Fruit fly (Drosophila melanogaster) whole organism, embryonic: ENCODE data around the gene CG33107.

Experiments used
- C15 ChIP-seq: fragments of 200-800 bp; sonication (Bioruptor generic); IDR thresholded peaks from 3 replicates; pipeline ENCODE4 v1.3.6; 2022; ENCODE audit warnings: missing biosample characterization, missing genetic modification characterization
- CG10654 ChIP-seq: fragments of 200-800 bp; sonication (Bioruptor generic); optimal IDR thresholded peaks from 2 replicates; lab custom pipeline; 2016; ENCODE audit warnings: missing biosample characterization, missing genetic modification characterization
- CG12659 ChIP-seq: fragments of 200-800 bp; sonication (Bioruptor generic); optimal IDR thresholded peaks from 3 replicates; lab custom pipeline; 2017; ENCODE audit warnings: mild to moderate bottlenecking, missing biosample characterization, missing genetic modification reagents, missing genetic modification characterization
- CG12942 ChIP-seq: fragments of 200-800 bp; sonication (Bioruptor generic); optimal IDR thresholded peaks from 3 replicates; lab custom pipeline; 2016; ENCODE audit warnings: missing biosample characterization, missing genetic modification characterization
- CG14441 ChIP-seq: fragments of 200-800 bp; sonication (Bioruptor generic); IDR thresholded peaks from 2 replicates; pipeline ENCODE4 v1.3.6; 2022; ENCODE audit warnings: missing biosample characterization, missing genetic modification characterization
- CG14965 ChIP-seq: fragments of 200-800 bp; sonication (Bioruptor generic); optimal IDR thresholded peaks from 2 replicates; lab custom pipeline; 2016; ENCODE audit warnings: missing biosample characterization, missing genetic modification characterization, borderline replicate concordance
- CG15011 ChIP-seq: fragments of 200-800 bp; sonication (Bioruptor generic); optimal IDR thresholded peaks from 3 replicates; lab custom pipeline; 2018; ENCODE audit warnings: missing biosample characterization, mild to moderate bottlenecking, missing genetic modification characterization
- CG15514 ChIP-seq: fragments of 200-800 bp; sonication (Bioruptor generic); optimal IDR thresholded peaks from 3 replicates; lab custom pipeline; 2017; ENCODE audit warnings: missing biosample characterization, missing genetic modification characterization, mild to moderate bottlenecking, moderate library complexity, missing genetic modification reagents
- CG16779 ChIP-seq: fragments of 200-800 bp; sonication (Bioruptor generic); IDR thresholded peaks from 2 replicates; pipeline ENCODE4 v1.3.6; 2022; ENCODE audit warnings: missing biosample characterization, missing genetic modification characterization
- CG16813 ChIP-seq: fragments of 200-800 bp; sonication (Bioruptor generic); IDR thresholded peaks from 3 replicates; pipeline ENCODE4 v1.3.6; 2022; ENCODE audit warnings: missing biosample characterization, missing genetic modification characterization; ENCODE audit not compliant: partially characterized antibody
- CG17359 ChIP-seq: fragments of 200-800 bp; sonication (Bioruptor generic); optimal IDR thresholded peaks from 3 replicates; lab custom pipeline; 2018; ENCODE audit warnings: missing biosample characterization, mild to moderate bottlenecking, missing genetic modification characterization, moderate library complexity
- CG1792 ChIP-seq: fragments of 200-800 bp; sonication (Bioruptor generic); optimal IDR thresholded peaks from 2 replicates; lab custom pipeline; 2016; ENCODE audit warnings: missing biosample characterization, missing genetic modification characterization
- CG6254 ChIP-seq: fragments of 200-800 bp; sonication (Bioruptor generic); optimal IDR thresholded peaks from 3 replicates; lab custom pipeline; 2017; ENCODE audit warnings: mild to moderate bottlenecking, missing biosample characterization, missing genetic modification reagents, missing genetic modification characterization
- CG6654 ChIP-seq: fragments of 200-800 bp; sonication (Bioruptor generic); optimal IDR thresholded peaks from 2 replicates; lab custom pipeline; 2017; ENCODE audit warnings: missing biosample characterization, mild to moderate bottlenecking, missing genetic modification characterization
- CG6689 ChIP-seq: fragments of 200-800 bp; sonication (Bioruptor generic); IDR thresholded peaks from 2 replicates; pipeline ENCODE4 v1.3.6; 2022; ENCODE audit warnings: missing biosample characterization, missing genetic modification characterization
- CG8924 ChIP-seq: fragments of 200-800 bp; optimal IDR thresholded peaks from 3 replicates; lab custom pipeline; 2019; ENCODE audit warnings: missing biosample characterization, mild to moderate bottlenecking, missing genetic modification characterization, moderate library complexity
- D ChIP-seq, 2 experiments: fragments of 200-800 bp in 1 of 2; fragments of >200 bp in 1 of 2; sonication (Bioruptor generic) in 1 of 2; optimal IDR thresholded peaks; 2 replicates in 1 of 2; 3 replicates in 1 of 2; lab custom pipeline; 2017; ENCODE audit warnings: mild to moderate bottlenecking in 1 of 2, missing biosample characterization in 1 of 2, missing genetic modification characterization in 1 of 2, missing genetic modification reagents in 1 of 2
- Deaf1 ChIP-seq: fragments of 200-800 bp; optimal IDR thresholded peaks from 3 replicates; lab custom pipeline; 2019; ENCODE audit warnings: missing biosample characterization, mild to moderate bottlenecking, missing genetic modification characterization, moderate library complexity
- Doc2 ChIP-seq: fragments of 200-800 bp; sonication (Bioruptor generic); IDR thresholded peaks from 2 replicates; pipeline ENCODE4 v1.3.6; 2022; ENCODE audit warnings: missing biosample characterization, missing genetic modification characterization
- Fer2 ChIP-seq: fragments of 200-800 bp; sonication (Bioruptor generic); optimal IDR thresholded peaks from 2 replicates; lab custom pipeline; 2018; ENCODE audit warnings: missing biosample characterization, mild to moderate bottlenecking, missing genetic modification characterization, moderate library complexity
- Hmr ChIP-seq: fragments of 200-800 bp; sonication (Bioruptor generic); optimal IDR thresholded peaks from 3 replicates; lab custom pipeline; 2017; ENCODE audit warnings: mild to moderate bottlenecking, missing biosample characterization, missing genetic modification reagents, missing genetic modification characterization
- Kr ChIP-seq: fragments of 200-800 bp; sonication (Bioruptor generic); optimal IDR thresholded peaks from 2 replicates; lab custom pipeline; 2017; ENCODE audit warnings: missing biosample characterization, mild to moderate bottlenecking, missing genetic modification characterization
- Lpt ChIP-seq: fragments of >200 bp; optimal IDR thresholded peaks from 2 replicates; lab custom pipeline; 2018; ENCODE audit warnings: missing biosample characterization, missing genetic modification characterization
- MBD-R2 ChIP-seq: fragments of 200-800 bp; sonication (Bioruptor generic); IDR thresholded peaks from 2 replicates; pipeline ENCODE4 v1.3.6; 2022; ENCODE audit warnings: missing biosample characterization, missing genetic modification characterization
- Mes4 ChIP-seq: fragments of 200-800 bp; sonication (Bioruptor generic); optimal IDR thresholded peaks from 2 replicates; lab custom pipeline; 2016; ENCODE audit warnings: missing biosample characterization, missing genetic modification characterization
- PHDP ChIP-seq: fragments of 200-800 bp; sonication (Bioruptor generic); optimal IDR thresholded peaks from 3 replicates; lab custom pipeline; 2018; ENCODE audit warnings: missing biosample characterization, mild to moderate bottlenecking, missing genetic modification characterization, moderate library complexity
- Pdp1 ChIP-seq, 2 experiments: fragments of 200-800 bp; sonication (Bioruptor generic); optimal IDR thresholded peaks; 3 replicates each; lab custom pipeline; 2016; ENCODE audit warnings: missing biosample characterization in 2 of 2, missing genetic modification characterization in 2 of 2, mild to moderate bottlenecking in 1 of 2, moderate library complexity in 1 of 2
- Sin3A ChIP-seq: fragments of >200 bp; optimal IDR thresholded peaks from 2 replicates; lab custom pipeline; 2018
- Spps ChIP-seq: fragments of 200-800 bp; sonication (Bioruptor generic); optimal IDR thresholded peaks from 2 replicates; lab custom pipeline; 2018; ENCODE audit warnings: missing biosample characterization, mild to moderate bottlenecking, missing genetic modification characterization
- TFAM ChIP-seq: fragments of 200-800 bp; sonication (Bioruptor generic); optimal IDR thresholded peaks from 2 replicates; lab custom pipeline; 2017; ENCODE audit warnings: missing biosample characterization, missing genetic modification characterization, inconsistent platforms
- az2 ChIP-seq: fragments of 200-800 bp; sonication (Bioruptor generic); optimal IDR thresholded peaks from 3 replicates; lab custom pipeline; 2016; ENCODE audit warnings: missing biosample characterization, missing genetic modification characterization
- bbx ChIP-seq: fragments of 200-800 bp; sonication (Bioruptor generic); IDR thresholded peaks from 2 replicates; pipeline ENCODE4 v1.3.6; 2022; ENCODE audit warnings: missing biosample characterization, missing genetic modification characterization; ENCODE audit not compliant: partially characterized antibody
- corto ChIP-seq: fragments of 200-800 bp; sonication (Bioruptor generic); optimal IDR thresholded peaks from 2 replicates; lab custom pipeline; 2016; ENCODE audit warnings: missing biosample characterization, mild to moderate bottlenecking, missing genetic modification characterization, moderate library complexity
- danr ChIP-seq: fragments of 200-800 bp; sonication (Bioruptor generic); IDR thresholded peaks from 2 replicates; pipeline ENCODE4 v1.3.6; 2022; ENCODE audit warnings: missing biosample characterization, missing genetic modification characterization
- fru ChIP-seq: fragments of >200 bp; optimal IDR thresholded peaks from 2 replicates; lab custom pipeline; 2017
- gcm ChIP-seq: fragments of 200-800 bp; sonication (Bioruptor generic); optimal IDR thresholded peaks from 2 replicates; lab custom pipeline; 2019; ENCODE audit warnings: missing biosample characterization, mild to moderate bottlenecking, missing genetic modification characterization, moderate library complexity
- hbn ChIP-seq: fragments of 200-800 bp; sonication (Bioruptor generic); IDR thresholded peaks from 2 replicates; pipeline ENCODE4 v1.3.6; 2022; ENCODE audit warnings: missing biosample characterization, missing genetic modification characterization; ENCODE audit not compliant: partially characterized antibody
- jigr1 ChIP-seq: fragments of 200-800 bp; sonication (Bioruptor generic); IDR thresholded peaks from 3 replicates; pipeline ENCODE4 v1.3.6; 2022; ENCODE audit warnings: missing biosample characterization, missing genetic modification characterization
- kay ChIP-seq: fragments of 200-800 bp; sonication (Bioruptor generic); optimal IDR thresholded peaks from 2 replicates; lab custom pipeline; 2016; ENCODE audit warnings: missing biosample characterization, missing genetic modification characterization
- lola ChIP-seq, 3 experiments: fragments of >200 bp in 2 of 3; fragments of 200-800 bp in 1 of 3; sonication (Bioruptor generic) in 1 of 3; optimal IDR thresholded peaks; 2 replicates each; lab custom pipeline; 2017 to 2019; ENCODE audit warnings: missing biosample characterization in 3 of 3, missing genetic modification characterization in 3 of 3, mild to moderate bottlenecking in 1 of 3, moderate library complexity in 1 of 3
- maf-S ChIP-seq: fragments of 200-800 bp; sonication (Bioruptor generic); optimal IDR thresholded peaks from 2 replicates; lab custom pipeline; 2016; ENCODE audit warnings: missing biosample characterization, missing genetic modification characterization
- p53 ChIP-seq: fragments of 200-800 bp; sonication (Bioruptor generic); optimal IDR thresholded peaks from 2 replicates; lab custom pipeline; 2016; ENCODE audit warnings: missing biosample characterization, missing genetic modification characterization
- peb ChIP-seq: fragments of 200-800 bp; sonication (Bioruptor generic); IDR thresholded peaks from 2 replicates; pipeline ENCODE4 v1.3.6; 2022; ENCODE audit warnings: missing biosample characterization, missing genetic modification characterization
- pnt ChIP-seq: fragments of 200-800 bp; sonication (Bioruptor generic); optimal IDR thresholded peaks from 3 replicates; lab custom pipeline; 2016; ENCODE audit warnings: missing biosample characterization, missing genetic modification characterization
- pros ChIP-seq: fragments of 200-800 bp; sonication (Bioruptor generic); optimal IDR thresholded peaks from 3 replicates; lab custom pipeline; 2019; ENCODE audit warnings: missing biosample characterization, mild to moderate bottlenecking, missing genetic modification characterization, moderate library complexity
- row ChIP-seq: fragments of 200-800 bp; sonication (Bioruptor generic); IDR thresholded peaks from 3 replicates; pipeline ENCODE4 v1.3.6; 2022; ENCODE audit warnings: missing biosample characterization, missing genetic modification characterization
- tna ChIP-seq: fragments of 200-800 bp; sonication (Bioruptor generic); IDR thresholded peaks from 2 replicates; pipeline ENCODE4 v1.3.6; 2022; ENCODE audit warnings: missing biosample characterization, missing genetic modification characterization; ENCODE audit not compliant: partially characterized antibody
- trem ChIP-seq: fragments of 200-800 bp; optimal IDR thresholded peaks from 3 replicates; lab custom pipeline; 2019; ENCODE audit warnings: missing biosample characterization, mild to moderate bottlenecking, missing genetic modification characterization, moderate library complexity

CG33107 gene

dm6 chr3R:22536504-22537423, 47.8 kb downstream of the CG33107 start (continued):
- no peak for TF ChIP-seq MBD-R2 (GFP tag; lab: Robert Waterston, UW)
- TF ChIP-seq p53 (GFP tag; lab: Kevin White, UChicago), result no peak
- TF ChIP-seq CG16813 (GFP tag; lab: Robert Waterston, UW), result no peak
- TF ChIP-seq peb (GFP tag; lab: Robert Waterston, UW), result no peak
- TF ChIP-seq fru (lab: Kevin White, UChicago), result no peak
- TF ChIP-seq CG1792 (GFP tag; lab: Kevin White, UChicago), result peak; percentile 11
- TF ChIP-seq CG6254 (GFP tag; lab: Kevin White, UChicago), result no peak
- TF ChIP-seq CG6689 (GFP tag; lab: Robert Waterston, UW), result peak; percentile 67
- TF ChIP-seq kay (GFP tag; lab: Kevin White, UChicago), result no peak
- TF ChIP-seq Deaf1 (tag; lab: Kevin White, UChicago), result peak; percentile 33
- no peak for TF ChIP-seq bbx (GFP tag; lab: Robert Waterston, UW)
- TF ChIP-seq tna (GFP tag; lab: Robert Waterston, UW), result no peak
- no peak for TF ChIP-seq pnt (GFP tag; lab: Kevin White, UChicago)
- no peak for TF ChIP-seq Spps
- peak; percentile 29 for TF ChIP-seq az2 (GFP tag; lab: Kevin White, UChicago)
- peak; percentile 34 for TF ChIP-seq CG12659 (GFP tag; lab: Kevin White, UChicago)
- no peak for TF ChIP-seq CG15011
- no peak for TF ChIP-seq CG10654 (GFP tag; lab: Kevin White, UChicago)
- TF ChIP-seq CG17359 (tag; lab: Kevin White, UChicago), result peak; percentile 59
- TF ChIP-seq CG15514 (GFP tag; lab: Kevin White, UChicago), result no peak
- no peak for TF ChIP-seq CG12942 (GFP tag; lab: Kevin White, UChicago)
- no peak for TF ChIP-seq maf-S (GFP tag; lab: Kevin White, UChicago)
- no peak for TF ChIP-seq corto (GFP tag; lab: Kevin White, UChicago)
- TF ChIP-seq jigr1 (GFP tag; lab: Robert Waterston, UW), result no peak
- no peak for TF ChIP-seq C15 (GFP tag; lab: Robert Waterston, UW)
- TF ChIP-seq CG6654, result no peak
- peak; percentile 50 for TF ChIP-seq CG8924
- no peak for TF ChIP-seq Kr (GFP tag; lab: Kevin White, UChicago)
- TF ChIP-seq CG16779 (GFP tag; lab: Robert Waterston, UW), result no peak
- TF ChIP-seq lola (GFP tag; optimal IDR thresholded peaks at IDR 0.05; lab: Kevin White, UChicago), result no peak
- TF ChIP-seq Mes4 (GFP tag; lab: Kevin White, UChicago), result no peak
- TF ChIP-seq pros (GFP tag; lab: Kevin White, UChicago), result peak; percentile 97
- peak; percentile 65 for TF ChIP-seq row
- peak; percentile 57 for TF ChIP-seq PHDP (tag; lab: Kevin White, UChicago)
- TF ChIP-seq trem, result no peak
- TF ChIP-seq CG14965 (GFP tag; lab: Kevin White, UChicago), result no peak
- no peak for TF ChIP-seq D (optimal IDR thresholded peaks at IDR 0.05; lab: Kevin White, UChicago)
- TF ChIP-seq D (GFP tag; optimal IDR thresholded peaks at IDR 0.05; lab: Kevin White, UChicago), result no peak
- no peak for TF ChIP-seq Doc2 (GFP tag; lab: Robert Waterston, UW)
- no peak for TF ChIP-seq Sin3A (lab: Kevin White, UChicago)
- no peak for TF ChIP-seq Lpt (GFP tag; lab: Kevin White, UChicago)
- no peak for TF ChIP-seq hbn (GFP tag; lab: Robert Waterston, UW)
- TF ChIP-seq Hmr, result no peak
- no peak for TF ChIP-seq Fer2 (tag; lab: Kevin White, UChicago)
- 0 out of 2 replicates have a peak, but pooled peaks have one; percentile 12 for TF ChIP-seq danr (GFP tag; lab: Robert Waterston, UW)
- TF ChIP-seq TFAM, result no peak
- 0 out of 2 replicates have a peak, but pooled peaks have one; percentile 59 for TF ChIP-seq CG14441 (GFP tag; lab: Robert Waterston, UW)
- TF ChIP-seq Pdp1 (GFP tag; optimal IDR thresholded peaks at IDR 0.05; lab: Kevin White, UChicago), result peak in 1 of 2 experiments; percentile 1
- peak; percentile 22 for TF ChIP-seq gcm (GFP tag; lab: Kevin White, UChicago)
